Fruit fly (Drosophila melanogaster) whole organism, embryonic: ENCODE data around the gene His3.3A.

Source experiments
- BEAF-32 ChIP-seq: fragments of 200-800 bp; sonication (Bioruptor generic); optimal IDR thresholded peaks from 3 replicates; lab custom pipeline; 2017; ENCODE audit warnings: missing biosample characterization, missing genetic modification characterization, mild to moderate bottlenecking, moderate library complexity, missing genetic modification reagents
- Bgb ChIP-seq: fragments of 200-800 bp; sonication (Bioruptor generic); IDR thresholded peaks from 2 replicates; pipeline ENCODE4 v1.3.6; 2022; ENCODE audit warnings: missing biosample characterization, missing genetic modification characterization; ENCODE audit not compliant: partially characterized antibody
- CG10462 ChIP-seq: fragments of 200-800 bp; sonication (Bioruptor generic); optimal IDR thresholded peaks from 2 replicates; lab custom pipeline; 2016; ENCODE audit warnings: missing biosample characterization, missing genetic modification characterization
- CG12391 ChIP-seq: fragments of 200-800 bp; sonication (Bioruptor generic); optimal IDR thresholded peaks from 3 replicates; lab custom pipeline; 2018; ENCODE audit warnings: missing biosample characterization, mild to moderate bottlenecking, missing genetic modification characterization, moderate library complexity
- CG12659 ChIP-seq: fragments of 200-800 bp; sonication (Bioruptor generic); optimal IDR thresholded peaks from 3 replicates; lab custom pipeline; 2017; ENCODE audit warnings: mild to moderate bottlenecking, missing biosample characterization, missing genetic modification reagents, missing genetic modification characterization
- CG14710 ChIP-seq: fragments of 200-800 bp; sonication (Bioruptor generic); optimal IDR thresholded peaks from 3 replicates; lab custom pipeline; 2019; ENCODE audit warnings: missing biosample characterization, mild to moderate bottlenecking, missing genetic modification characterization, moderate library complexity
- CG15479 ChIP-seq: fragments of 200-800 bp; sonication (Bioruptor generic); optimal IDR thresholded peaks from 3 replicates; lab custom pipeline; 2019; ENCODE audit warnings: missing biosample characterization, mild to moderate bottlenecking, missing genetic modification characterization, moderate library complexity
- CG15514 ChIP-seq: fragments of 200-800 bp; sonication (Bioruptor generic); optimal IDR thresholded peaks from 3 replicates; lab custom pipeline; 2017; ENCODE audit warnings: missing biosample characterization, missing genetic modification characterization, mild to moderate bottlenecking, moderate library complexity, missing genetic modification reagents
- CG1603 ChIP-seq: fragments of 200-800 bp; sonication (Bioruptor generic); optimal IDR thresholded peaks from 2 replicates; lab custom pipeline; 2019; ENCODE audit warnings: missing biosample characterization, mild to moderate bottlenecking, missing genetic modification characterization, moderate library complexity
- CG17359 ChIP-seq: fragments of 200-800 bp; sonication (Bioruptor generic); optimal IDR thresholded peaks from 3 replicates; lab custom pipeline; 2018; ENCODE audit warnings: missing biosample characterization, mild to moderate bottlenecking, missing genetic modification characterization, moderate library complexity
- CG18262 ChIP-seq: fragments of 200-800 bp; optimal IDR thresholded peaks from 3 replicates; lab custom pipeline; 2019; ENCODE audit warnings: missing biosample characterization, mild to moderate bottlenecking, missing genetic modification characterization, moderate library complexity
- CG32772 ChIP-seq: fragments of 200-800 bp; sonication (Bioruptor generic); IDR thresholded peaks from 2 replicates; pipeline ENCODE4 v1.3.6; 2022; ENCODE audit warnings: missing biosample characterization, missing genetic modification characterization
- CG42726 ChIP-seq: fragments of 200-800 bp; sonication (Bioruptor generic); IDR thresholded peaks from 2 replicates; pipeline ENCODE4 v1.3.6; 2022; ENCODE audit warnings: missing biosample characterization, missing genetic modification characterization; ENCODE audit not compliant: partially characterized antibody
- CG4617 ChIP-seq: fragments of 200-800 bp; sonication (Bioruptor generic); optimal IDR thresholded peaks from 3 replicates; lab custom pipeline; 2016; ENCODE audit warnings: missing biosample characterization, missing genetic modification characterization, borderline replicate concordance
- CG6791 ChIP-seq: fragments of 200-800 bp; sonication (Bioruptor generic); IDR thresholded peaks from 3 replicates; pipeline ENCODE4 v1.3.6; 2022; ENCODE audit warnings: missing biosample characterization, missing genetic modification characterization; ENCODE audit not compliant: partially characterized antibody
- CG7987 ChIP-seq: fragments of 200-800 bp; sonication (Bioruptor generic); optimal IDR thresholded peaks from 2 replicates; lab custom pipeline; 2018; ENCODE audit warnings: missing biosample characterization, mild to moderate bottlenecking, missing genetic modification characterization, moderate library complexity
- CG9797 ChIP-seq: fragments of 200-800 bp; sonication (Bioruptor generic); optimal IDR thresholded peaks from 3 replicates; lab custom pipeline; 2018; ENCODE audit warnings: missing biosample characterization, mild to moderate bottlenecking, missing genetic modification characterization
- CG9932 ChIP-seq: fragments of 200-800 bp; sonication (Bioruptor generic); IDR thresholded peaks from 2 replicates; pipeline ENCODE4 v1.3.6; 2022; ENCODE audit warnings: missing biosample characterization, missing genetic modification characterization
- Doc3 ChIP-seq: fragments of 200-800 bp; sonication (Bioruptor generic); IDR thresholded peaks from 3 replicates; pipeline ENCODE4 v1.3.6; 2022; ENCODE audit warnings: missing biosample characterization, missing genetic modification characterization; ENCODE audit not compliant: partially characterized antibody
- Dp ChIP-seq: fragments of 200-800 bp; sonication (Bioruptor generic); optimal IDR thresholded peaks from 2 replicates; lab custom pipeline; 2018; ENCODE audit warnings: missing biosample characterization, mild to moderate bottlenecking, missing genetic modification characterization, moderate library complexity
- E2f2 ChIP-seq: fragments of 200-800 bp; sonication (Bioruptor generic); IDR thresholded peaks from 2 replicates; pipeline ENCODE4 v1.3.6; 2022; ENCODE audit warnings: missing biosample characterization, missing genetic modification characterization
- Elba2 ChIP-seq: fragments of 200-800 bp; sonication (Bioruptor generic); optimal IDR thresholded peaks from 3 replicates; lab custom pipeline; 2016; ENCODE audit warnings: missing biosample characterization, missing genetic modification characterization
- Fer1 ChIP-seq: fragments of 200-800 bp; sonication (Bioruptor generic); optimal IDR thresholded peaks from 2 replicates; lab custom pipeline; 2017; ENCODE audit warnings: missing biosample characterization, mild to moderate bottlenecking, missing genetic modification characterization
- Hmr ChIP-seq: fragments of 200-800 bp; sonication (Bioruptor generic); optimal IDR thresholded peaks from 3 replicates; lab custom pipeline; 2017; ENCODE audit warnings: mild to moderate bottlenecking, missing biosample characterization, missing genetic modification reagents, missing genetic modification characterization
- Hr39 ChIP-seq: fragments of >200 bp; optimal IDR thresholded peaks from 2 replicates; lab custom pipeline; 2017
- MBD-R2 ChIP-seq: fragments of 200-800 bp; sonication (Bioruptor generic); IDR thresholded peaks from 2 replicates; pipeline ENCODE4 v1.3.6; 2022; ENCODE audit warnings: missing biosample characterization, missing genetic modification characterization
- MESR4 ChIP-seq: fragments of 200-800 bp; sonication (Bioruptor generic); optimal IDR thresholded peaks from 2 replicates; lab custom pipeline; 2018; ENCODE audit warnings: missing biosample characterization, mild to moderate bottlenecking, missing genetic modification characterization, moderate library complexity
- Myb ChIP-seq: fragments of 200-800 bp; sonication (Bioruptor generic); optimal IDR thresholded peaks from 2 replicates; lab custom pipeline; 2016; ENCODE audit warnings: missing biosample characterization, missing genetic modification characterization
- Pdp1 ChIP-seq, 2 experiments: fragments of 200-800 bp; sonication (Bioruptor generic); optimal IDR thresholded peaks; 3 replicates each; lab custom pipeline; 2016; ENCODE audit warnings: missing biosample characterization in 2 of 2, missing genetic modification characterization in 2 of 2, mild to moderate bottlenecking in 1 of 2, moderate library complexity in 1 of 2
- Xrp1 ChIP-seq: fragments of 200-800 bp; sonication (Bioruptor generic); IDR thresholded peaks from 2 replicates; pipeline ENCODE4 v1.3.6; 2022; ENCODE audit warnings: missing biosample characterization, missing genetic modification characterization
- YL-1 ChIP-seq: fragments of 200-800 bp; sonication (Bioruptor generic); optimal IDR thresholded peaks from 3 replicates; lab custom pipeline; 2017; ENCODE audit warnings: missing biosample characterization, mild to moderate bottlenecking, missing genetic modification characterization
- cad ChIP-seq: fragments of >200 bp; optimal IDR thresholded peaks from 2 replicates; lab custom pipeline; 2017; ENCODE audit warnings: missing biosample characterization, missing genetic modification characterization
- crp ChIP-seq, 2 experiments: fragments of 200-800 bp; sonication (Bioruptor generic); optimal IDR thresholded peaks; 2 replicates in 1 of 2; 3 replicates in 1 of 2; lab custom pipeline; 2017; ENCODE audit warnings: missing biosample characterization in 2 of 2, missing genetic modification characterization in 2 of 2, mild to moderate bottlenecking in 1 of 2, moderate library complexity in 1 of 2
- dysf ChIP-seq: fragments of 200-800 bp; sonication (Bioruptor generic); IDR thresholded peaks from 3 replicates; pipeline ENCODE4 v1.3.6; 2022; ENCODE audit warnings: missing biosample characterization, missing genetic modification characterization
- gfzf ChIP-seq: fragments of 200-800 bp; sonication (Bioruptor generic); optimal IDR thresholded peaks from 2 replicates; lab custom pipeline; 2016; ENCODE audit warnings: missing biosample characterization, mild to moderate bottlenecking, missing genetic modification characterization, moderate library complexity
- gt ChIP-seq: fragments of 200-800 bp; sonication (Bioruptor generic); IDR thresholded peaks from 2 replicates; pipeline ENCODE4 v1.3.6; 2022; ENCODE audit warnings: missing biosample characterization, missing genetic modification characterization
- jing ChIP-seq: fragments of 200-800 bp; sonication (Bioruptor generic); optimal IDR thresholded peaks from 2 replicates; lab custom pipeline; 2018; ENCODE audit warnings: missing biosample characterization, mild to moderate bottlenecking, missing genetic modification characterization
- mirr ChIP-seq: fragments of 200-800 bp; sonication (Bioruptor generic); optimal IDR thresholded peaks from 3 replicates; lab custom pipeline; 2018; ENCODE audit warnings: missing biosample characterization, mild to moderate bottlenecking, missing genetic modification characterization
- nmo ChIP-seq: fragments of 200-800 bp; sonication (Bioruptor generic); optimal IDR thresholded peaks from 2 replicates; lab custom pipeline; 2018; ENCODE audit warnings: missing biosample characterization, mild to moderate bottlenecking, missing genetic modification characterization, moderate library complexity
- phol ChIP-seq: fragments of 200-800 bp; sonication (Bioruptor generic); optimal IDR thresholded peaks from 3 replicates; lab custom pipeline; 2018; ENCODE audit warnings: missing biosample characterization, mild to moderate bottlenecking, missing genetic modification characterization, moderate library complexity
- pzg ChIP-seq: fragments of 200-800 bp; sonication (Bioruptor generic); optimal IDR thresholded peaks from 3 replicates; lab custom pipeline; 2018; ENCODE audit warnings: missing biosample characterization, mild to moderate bottlenecking, missing genetic modification characterization, moderate library complexity
- sd ChIP-seq: fragments of 200-800 bp; sonication (Bioruptor generic); optimal IDR thresholded peaks from 3 replicates; lab custom pipeline; 2018; ENCODE audit warnings: missing biosample characterization, mild to moderate bottlenecking, missing genetic modification characterization, moderate library complexity
- shn ChIP-seq: fragments of 200-800 bp; sonication (Bioruptor generic); optimal IDR thresholded peaks from 3 replicates; lab custom pipeline; 2016; ENCODE audit warnings: missing biosample characterization, missing genetic modification characterization
- sob ChIP-seq: fragments of 200-800 bp; sonication (Bioruptor generic); IDR thresholded peaks from 2 replicates; pipeline ENCODE4 v1.3.6; 2022; ENCODE audit warnings: missing biosample characterization, missing genetic modification characterization
- stc ChIP-seq: fragments of 200-800 bp; sonication (Bioruptor generic); IDR thresholded peaks from 2 replicates; pipeline ENCODE4 v1.3.6; 2022; ENCODE audit warnings: missing biosample characterization, missing genetic modification characterization
- stwl ChIP-seq: fragments of 200-800 bp; sonication (Bioruptor generic); optimal IDR thresholded peaks from 3 replicates; lab custom pipeline; 2018; ENCODE audit warnings: missing biosample characterization, mild to moderate bottlenecking, missing genetic modification characterization, moderate library complexity
- unc-4 ChIP-seq: fragments of 200-800 bp; sonication (Bioruptor generic); IDR thresholded peaks from 2 replicates; pipeline ENCODE4 v1.3.6; 2022; ENCODE audit warnings: missing biosample characterization, missing genetic modification characterization; ENCODE audit not compliant: partially characterized antibody
- wek ChIP-seq: fragments of 200-800 bp; sonication (Bioruptor generic); optimal IDR thresholded peaks from 3 replicates; lab custom pipeline; 2018; ENCODE audit warnings: missing biosample characterization, mild to moderate bottlenecking, missing genetic modification characterization, moderate library complexity

The His3.3A gene

dm6 chr2L:5099790-5100360 is 45.0 kb downstream of the His3.3A start, which contains the start of gene ND-13A:
ND-13A (minus strand) TSS chr2L:5100288.
- TF ChIP-seq Doc3 (GFP tag; lab: Robert Waterston, UW) (peak; percentile 30; the same call in 1 of the 3 replicates), shn (GFP tag; lab: Kevin White, UChicago) (no peak), CG1603 (tag; lab: Kevin White, UChicago) (peak; percentile 40), CG14710 (tag; lab: Kevin White, UChicago) (peak; percentile 13), CG4617 (GFP tag; lab: Kevin White, UChicago) (peak; percentile 53), stc (peak; percentile 9; the same call in 1 of the 2 replicates), MBD-R2 (GFP tag; lab: Robert Waterston, UW) (peak; percentile 82), CG17359 (tag; lab: Kevin White, UChicago) (no peak), YL-1 (peak; percentile 67), CG15514 (GFP tag; lab: Kevin White, UChicago) (peak; percentile 44), Fer1 (GFP tag; lab: Kevin White, UChicago) (peak; percentile 18), CG12391 (peak; percentile 4), jing (GFP tag; lab: Kevin White, UChicago) (no peak), phol (tag; lab: Kevin White, UChicago) (peak; percentile 14), pzg (GFP tag; lab: Kevin White, UChicago) (peak; percentile 67), CG32772 (GFP tag; lab: Robert Waterston, UW) (no peak), Myb (peak; percentile 18), cad (GFP tag; lab: Kevin White, UChicago) (peak; percentile 63), CG6791 (GFP tag; lab: Robert Waterston, UW) (peak; percentile 35; the same call in 1 of the 3 replicates), nmo (GFP tag; lab: Kevin White, UChicago) (peak; percentile 9), Bgb (no peak; the same call in 1 of the 2 replicates), CG9932 (no peak), Pdp1 (GFP tag; optimal IDR thresholded peaks at IDR 0.05; lab: Kevin White, UChicago) (peak in 1 of 2 experiments; percentile 93), crp (GFP tag; optimal IDR thresholded peaks at IDR 0.05; lab: Kevin White, UChicago) (peak; percentile 36 to 92), BEAF-32 (GFP tag; lab: Kevin White, UChicago) (peak; percentile 18), gt (no peak), CG10462 (GFP tag; lab: Kevin White, UChicago) (peak; percentile 11), CG7987 (GFP tag; lab: Kevin White, UChicago) (peak; percentile 44), dysf (GFP tag; lab: Robert Waterston, UW) (no peak), gfzf (peak; percentile 25), MESR4 (GFP tag; lab: Kevin White, UChicago) (peak; percentile 83), Elba2 (GFP tag; lab: Kevin White, UChicago) (peak; percentile 28), sob (GFP tag; lab: Robert Waterston, UW) (no peak), CG15479 (GFP tag; lab: Kevin White, UChicago) (peak; percentile 12), CG9797 (GFP tag; lab: Kevin White, UChicago) (peak; percentile 61), CG42726 (GFP tag; lab: Robert Waterston, UW) (0 out of 2 replicates have a peak, but pooled peaks have one; percentile 35), E2f2 (GFP tag; lab: Robert Waterston, UW) (peak; percentile 70), mirr (GFP tag; lab: Kevin White, UChicago) (peak; percentile 3), Hr39 (lab: Kevin White, UChicago) (no peak), CG18262 (tag; lab: Kevin White, UChicago) (no peak), Dp (GFP tag; lab: Kevin White, UChicago) (peak; percentile 69), Xrp1 (GFP tag; lab: Robert Waterston, UW) (0 out of 2 replicates have a peak, but pooled peaks have one; percentile 11), unc-4 (GFP tag; lab: Robert Waterston, UW) (peak; percentile 39; the same call in 1 of the 2 replicates), wek (peak; percentile 7), Hmr (GFP tag; lab: Kevin White, UChicago) (peak; percentile 22), CG12659 (GFP tag; lab: Kevin White, UChicago) (peak; percentile 35), sd (tag; lab: Kevin White, UChicago) (peak; percentile 13), stwl (tag; lab: Kevin White, UChicago) (peak; percentile 87)
